Fruit fly (Drosophila melanogaster): Measurements from ENCODE around the gene ru.
A peak's percentile ranks its signal among the peaks of the same experiment; 100 is the strongest.

dm6 chr3L:1335428-1335764, 35.0 kb upstream of the ru start:
- TF ChIP-seq CG5204 (GFP tag; optimal IDR thresholded peaks at IDR 0.05) (no peak), CG12768 (GFP tag; optimal IDR thresholded peaks at IDR 0.05) (no peak), toe (GFP tag; optimal IDR thresholded peaks at IDR 0.05) (no peak), Crg-1 (GFP tag; optimal IDR thresholded peaks at IDR 0.05) (peak; percentile 15), kay (GFP tag; ENCODE audit: borderline replicate concordance) (no peak), pad (GFP tag; optimal IDR thresholded peaks at IDR 0.05) (peak; percentile 98), tj (GFP tag; optimal IDR thresholded peaks at IDR 0.05) (no peak), CG1620 (GFP tag; optimal IDR thresholded peaks at IDR 0.05) (peak; percentile 2), CG11617 (GFP tag; optimal IDR thresholded peaks at IDR 0.05) (no peak), ovo (GFP tag; optimal IDR thresholded peaks at IDR 0.05) (no peak), cnc (optimal IDR thresholded peaks at IDR 0.05) (peak in 1 of 2 experiments; percentile 24), Clk (GFP tag; optimal IDR thresholded peaks at IDR 0.05) (no peak), CG14711 (tag; optimal IDR thresholded peaks at IDR 0.05) (peak; percentile 23)

Measured in whole organism, adult.